Worm (Caenorhabditis elegans) whole organism, early embryonic: Measurements from ENCODE around the gene C08E3.15.

Experiments
- ama-1 ChIP-seq: fragments of 150-350 bp; optimal IDR thresholded peaks from 2 replicates; lab custom pipeline; 2014
- ceh-13 ChIP-seq: fragments of 200-800 bp; sonication (Bioruptor generic); optimal IDR thresholded peaks from 2 replicates; lab custom pipeline; 2018; ENCODE audit warnings: mild to moderate bottlenecking, missing genetic modification characterization, missing compliant biosample characterization
- flt-1 ChIP-seq: fragments of 200-800 bp; sonication (Bioruptor generic); IDR thresholded peaks from 2 replicates; pipeline ENCODE4 v1.3.6; 2022; ENCODE audit warnings: missing genetic modification characterization, missing compliant biosample characterization
- hmg-4 ChIP-seq: fragments of 200-800 bp; sonication (Bioruptor generic); optimal IDR thresholded peaks from 2 replicates; lab custom pipeline; 2018; ENCODE audit warnings: mild to moderate bottlenecking, missing genetic modification characterization, missing compliant biosample characterization
- hnd-1 ChIP-seq: sonication (generic microtip); optimal IDR thresholded peaks from 2 replicates; lab custom pipeline; 2016; ENCODE audit warnings: missing genetic modification characterization, missing compliant biosample characterization
- pes-1 ChIP-seq: fragments of 200-800 bp; sonication (Bioruptor generic); IDR thresholded peaks from 2 replicates; pipeline ENCODE4 v1.3.6; 2022; ENCODE audit warnings: missing genetic modification reagents, missing genetic modification characterization, missing compliant biosample characterization
- sea-1 ChIP-seq: fragments of 200-800 bp; sonication (Bioruptor generic); conservative IDR thresholded peaks from 2 replicates; pipeline ENCODE4 v1.3.6; 2022; ENCODE audit warnings: missing genetic modification characterization, missing compliant biosample characterization
- tbx-11 ChIP-seq: fragments of 200-800 bp; sonication (Bioruptor generic); IDR thresholded peaks from 2 replicates; pipeline ENCODE4 v1.3.6; 2022; ENCODE audit warnings: missing genetic modification characterization, missing compliant biosample characterization
- tra-4 ChIP-seq: sonication (generic microtip); optimal IDR thresholded peaks from 2 replicates; lab custom pipeline; 2017; ENCODE audit warnings: missing genetic modification characterization, missing compliant biosample characterization

DNA sequence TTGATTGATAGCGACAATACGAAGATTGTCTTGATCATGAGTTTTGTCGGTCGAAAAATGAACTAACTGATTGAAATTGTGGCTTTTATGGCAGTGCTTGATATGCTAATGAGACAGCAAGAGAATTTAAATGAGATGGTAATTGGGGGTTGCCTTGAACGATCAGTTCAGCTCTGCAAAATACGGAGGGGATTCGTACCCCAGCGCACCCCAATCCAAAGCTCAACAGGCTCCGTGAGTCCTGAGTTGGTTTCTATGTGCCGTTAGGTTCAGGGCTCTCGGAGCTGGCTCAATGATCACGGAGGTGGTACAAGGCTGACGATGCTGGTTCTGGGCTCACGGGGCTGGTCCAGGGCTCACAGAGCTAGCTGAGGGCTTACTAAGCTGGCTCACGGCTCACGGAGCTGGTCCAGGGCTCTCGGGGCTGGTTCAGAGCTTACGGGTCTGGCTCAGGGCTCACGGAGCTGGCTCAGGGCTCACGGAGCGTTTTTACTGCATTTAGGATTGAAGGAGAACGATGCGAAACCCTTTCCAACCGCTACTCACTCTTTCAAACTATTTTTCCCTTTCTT, 17.2 kb upstream of the C08E3.15 start, which contains the start of gene ZC204.6:
- TF ChIP-seq ama-1 (lab: Kevin White, UChicago) (no peak), flt-1 (GFP tag; lab: Robert Waterston, UW) (no peak), tbx-11 (GFP tag; lab: Robert Waterston, UW) (no peak), ceh-13 (GFP tag; lab: Kevin White, UChicago) (no peak), pes-1 (GFP tag; lab: Robert Waterston, UW) (no peak), sea-1 (GFP tag; lab: Robert Waterston, UW) (no peak), hmg-4 (GFP tag; lab: Kevin White, UChicago) (no peak), tra-4 (tag; lab: Kevin White, UChicago) (no peak), hnd-1 (no peak)
